Fruit fly (Drosophila melanogaster): ENCODE measurements around the gene ana1.

- TF ChIP-seq OdsH (GFP tag; optimal IDR thresholded peaks at IDR 0.05) (no peak), br (GFP tag; optimal IDR thresholded peaks at IDR 0.05) (no peak), psq (GFP tag; optimal IDR thresholded peaks at IDR 0.05) (no peak), Hr78 (GFP tag; optimal IDR thresholded peaks at IDR 0.05) (no peak)
Observed at dm6 chr3R:24564191-24564798, 33.9 kb downstream of the ana1 start.
